Worm (Caenorhabditis elegans): ENCODE data around the gene pigx-1.
A peak's percentile ranks its signal among the peaks of the same experiment; 100 is the strongest.

The pigx-1 gene

ce11 chrX:1080549-1080948, 16.3 kb downstream of the pigx-1 start, which contains the start of gene pfn-3 (continued):
- no peak for TF ChIP-seq swsn-7 (tag; optimal IDR thresholded peaks at IDR 0.05)

ce11 chrX:1072152-1072551, 24.7 kb downstream of the pigx-1 start, which contains the start of gene lim-6:
lim-6 (plus strand) TSS chrX:1072452.
- TF ChIP-seq fkh-4 (tag; optimal IDR thresholded peaks at IDR 0.05; ENCODE audit: borderline replicate concordance), result no peak
- no peak for TF ChIP-seq mab-9 (GFP tag; IDR thresholded peaks at IDR 0.05)
- no peak for TF ChIP-seq hlh-17 (GFP tag; optimal IDR thresholded peaks at IDR 0.05; ENCODE audit: borderline replicate concordance)

ce11 chrX:1068986-1069385, 27.8 kb downstream of the pigx-1 start, which contains the start of gene mksr-1:
mksr-1 (minus strand) TSS chrX:1069129.
- TF ChIP-seq nhr-20 (tag; optimal IDR thresholded peaks at IDR 0.05) (no peak), ztf-4 (tag; optimal IDR thresholded peaks at IDR 0.05) (no peak), fkh-10 (GFP tag; optimal IDR thresholded peaks at IDR 0.05) (no peak), efl-1 (optimal IDR thresholded peaks at IDR 0.05) (no peak), efl-1 (GFP tag; optimal IDR thresholded peaks at IDR 0.05 in 1 of 2) (no peak), unc-62 (GFP tag; optimal IDR thresholded peaks at IDR 0.05) (no peak), lin-13 (GFP tag; optimal IDR thresholded peaks at IDR 0.05) (no peak), nhr-11 (tag; optimal IDR thresholded peaks at IDR 0.05) (no peak), swsn-7 (tag; optimal IDR thresholded peaks at IDR 0.05) (no peak), blmp-1 (tag; optimal IDR thresholded peaks at IDR 0.05) (no peak), snpc-4 (tag; optimal IDR thresholded peaks at IDR 0.05) (no peak), ceh-63 (GFP tag; optimal IDR thresholded peaks at IDR 0.05) (no peak), C16A3.4 (tag; optimal IDR thresholded peaks at IDR 0.05) (no peak)

ce11 chrX:1064064-1064463, 32.7 kb downstream of the pigx-1 start:
- TF ChIP-seq hlh-17 (GFP tag; optimal IDR thresholded peaks at IDR 0.05; ENCODE audit: borderline replicate concordance), result no peak
- no peak for TF ChIP-seq pqm-1 (tag; optimal IDR thresholded peaks at IDR 0.05)
- no peak for TF ChIP-seq nhr-237 (tag; optimal IDR thresholded peaks at IDR 0.05)
- TF ChIP-seq lin-35 (GFP tag; optimal IDR thresholded peaks at IDR 0.05), result peak in 1 of 2 experiments; percentile 35
- TF ChIP-seq alr-1 (tag; optimal IDR thresholded peaks at IDR 0.05; ENCODE audit: borderline replicate concordance), result no peak
- TF ChIP-seq lir-3 (tag; optimal IDR thresholded peaks at IDR 0.05; ENCODE audit: poor library complexity), result no peak
- TF ChIP-seq dpl-1 (GFP tag; optimal IDR thresholded peaks at IDR 0.05), result no peak
- no peak for TF ChIP-seq C04F5.9 (tag; optimal IDR thresholded peaks at IDR 0.05)
- no peak for TF ChIP-seq ama-1 (optimal IDR thresholded peaks at IDR 0.05)
- peak; percentile 22 for TF ChIP-seq ztf-4 (tag; optimal IDR thresholded peaks at IDR 0.05)
- peak in 1 of 2 experiments; percentile 20 for TF ChIP-seq efl-1 (optimal IDR thresholded peaks at IDR 0.05)
- TF ChIP-seq efl-1 (GFP tag; optimal IDR thresholded peaks at IDR 0.05 in 1 of 2), result peak in 1 of 2 experiments; percentile 92
- peak in 1 of 2 experiments; percentile 17 for TF ChIP-seq ztf-11 (tag; optimal IDR thresholded peaks at IDR 0.05)
- peak; percentile 66 for TF ChIP-seq ceh-8 (GFP tag; optimal IDR thresholded peaks at IDR 0.05)
- no peak for TF ChIP-seq efl-3 (GFP tag; optimal IDR thresholded peaks at IDR 0.05)
- TF ChIP-seq nhr-47 (tag; optimal IDR thresholded peaks at IDR 0.05), result peak; percentile 70
- TF ChIP-seq nhr-71 (tag; optimal IDR thresholded peaks at IDR 0.05), result peak; percentile 77
- TF ChIP-seq zag-1 (tag; optimal IDR thresholded peaks at IDR 0.05), result no peak
- no peak for TF ChIP-seq nhr-76 (tag; optimal IDR thresholded peaks at IDR 0.05)
- TF ChIP-seq isw-1 (GFP tag; IDR thresholded peaks at IDR 0.05), result no peak; the same call in 1 of the 2 replicates
- no peak for TF ChIP-seq elt-3 (tag; optimal IDR thresholded peaks at IDR 0.05)
- TF ChIP-seq snu-23 (GFP tag; optimal IDR thresholded peaks at IDR 0.05), result peak; percentile 65
- peak; percentile 91 for TF ChIP-seq lin-14 (GFP tag; optimal IDR thresholded peaks at IDR 0.05)
- TF ChIP-seq ets-5 (GFP tag; IDR thresholded peaks at IDR 0.05), result no peak
- no peak for TF ChIP-seq unc-62 (GFP tag; optimal IDR thresholded peaks at IDR 0.05)
- peak in 1 of 2 experiments; percentile 31 for TF ChIP-seq mdl-1 (tag; optimal IDR thresholded peaks at IDR 0.05)
- no peak for TF ChIP-seq fos-1 (tag; optimal IDR thresholded peaks at IDR 0.05)
- TF ChIP-seq skn-1 (tag; optimal IDR thresholded peaks at IDR 0.05), result peak; percentile 86
- no peak for TF ChIP-seq C16A3.4 (tag; optimal IDR thresholded peaks at IDR 0.05)
- no peak for TF ChIP-seq nhr-85 (tag)
- TF ChIP-seq nhr-90 (tag; optimal IDR thresholded peaks at IDR 0.05; ENCODE audit: poor library complexity), result no peak
- TF ChIP-seq swsn-7 (tag; optimal IDR thresholded peaks at IDR 0.05), result peak; percentile 62
- TF ChIP-seq unc-86 (tag; optimal IDR thresholded peaks at IDR 0.05), result peak; percentile 57
- no peak for TF ChIP-seq pax-3 (tag; optimal IDR thresholded peaks at IDR 0.05)
- no peak for TF ChIP-seq egl-27 (tag; optimal IDR thresholded peaks at IDR 0.05)
- TF ChIP-seq rnt-1 (tag; optimal IDR thresholded peaks at IDR 0.05), result peak; percentile 64
- TF ChIP-seq zip-4 (GFP tag; optimal IDR thresholded peaks at IDR 0.05), result no peak

All from whole organism, L1 larva.